Worm (Caenorhabditis elegans) whole organism, young adult: Measurements from ENCODE around the gene srd-3.

Source experiments
- B0035.1 ChIP-seq: sonication (generic microtip); optimal IDR thresholded peaks from 2 replicates; lab custom pipeline; 2016; ENCODE audit warnings: missing genetic modification characterization, mild to moderate bottlenecking, missing compliant biosample characterization, missing genotype, missing genetic modification reagents
- D2030.7 ChIP-seq: fragments of 200-800 bp; sonication (Bioruptor generic); IDR thresholded peaks from 2 replicates; pipeline ENCODE4 v1.3.6; 2022; ENCODE audit warnings: missing genetic modification reagents, missing genetic modification characterization, missing compliant biosample characterization
- F22D6.2 ChIP-seq: sonication (generic microtip); optimal IDR thresholded peaks from 2 replicates; lab custom pipeline; 2016; ENCODE audit warnings: mild to moderate bottlenecking, missing genetic modification characterization, missing compliant biosample characterization
- F57C9.4 ChIP-seq: sonication (generic microtip); optimal IDR thresholded peaks from 2 replicates; lab custom pipeline; 2017; ENCODE audit warnings: mild to moderate bottlenecking, missing genetic modification characterization, missing compliant biosample characterization
- K11D2.4 ChIP-seq: fragments of 200-800 bp; sonication (Bioruptor generic); IDR thresholded peaks from 2 replicates; pipeline ENCODE4 v1.3.6; 2022; ENCODE audit warnings: missing genetic modification reagents, missing genetic modification characterization, missing compliant biosample characterization
- Y53G8AR.9 ChIP-seq: fragments of 200-800 bp; sonication (Bioruptor generic); conservative IDR thresholded peaks from 2 replicates; pipeline ENCODE4 v1.3.6; 2022; ENCODE audit warnings: missing genetic modification reagents, missing genetic modification characterization, missing compliant biosample characterization
- Y56A3A.18 ChIP-seq: fragments of 200-800 bp; sonication (Bioruptor generic); IDR thresholded peaks from 2 replicates; pipeline ENCODE4 v1.3.6; 2022; ENCODE audit warnings: missing genetic modification reagents, missing genetic modification characterization, missing compliant biosample characterization
- Y67H2A.10 ChIP-seq: fragments of 200-800 bp; sonication (Bioruptor generic); conservative IDR thresholded peaks from 2 replicates; pipeline ENCODE4 v1.3.6; 2022; ENCODE audit warnings: missing genetic modification reagents, missing genetic modification characterization, missing compliant biosample characterization
- ZK185.1 ChIP-seq: sonication (generic microtip); optimal IDR thresholded peaks from 2 replicates; lab custom pipeline; 2016; ENCODE audit warnings: mild to moderate bottlenecking, missing genetic modification characterization, missing compliant biosample characterization; ENCODE audit not compliant: poor library complexity, severe bottlenecking
- ama-1 ChIP-seq, 3 experiments: fragments of 150-350 bp in 1 of 3; sonication (generic microtip) in 2 of 3; optimal IDR thresholded peaks; 2 replicates each; lab custom pipeline; 2014 to 2018; ENCODE audit warnings: missing biosample characterization in 2 of 3, missing genetic modification characterization in 2 of 3, missing genetic modification reagents in 2 of 3
- aptf-2 ChIP-seq: fragments of 200-800 bp; sonication (Bioruptor generic); conservative IDR thresholded peaks from 2 replicates; pipeline ENCODE4 v1.3.6; 2022; ENCODE audit warnings: missing genetic modification reagents, missing genetic modification characterization, missing compliant biosample characterization
- athp-1 ChIP-seq: sonication (generic microtip); optimal IDR thresholded peaks from 2 replicates; lab custom pipeline; 2017; ENCODE audit warnings: mild to moderate bottlenecking, missing genetic modification characterization, missing compliant biosample characterization
- attf-3 ChIP-seq: fragments of 200-800 bp; sonication (Bioruptor generic); conservative IDR thresholded peaks from 2 replicates; pipeline ENCODE4 v1.3.6; 2022; ENCODE audit warnings: missing genetic modification reagents, missing genetic modification characterization, missing compliant biosample characterization
- bed-2 ChIP-seq: fragments of 200-800 bp; sonication (Bioruptor generic); IDR thresholded peaks from 2 replicates; pipeline ENCODE4 v1.3.6; 2022; ENCODE audit warnings: missing genetic modification reagents, missing genetic modification characterization, missing compliant biosample characterization
- ceh-27 ChIP-seq: fragments of 200-800 bp; sonication (Bioruptor generic); optimal IDR thresholded peaks from 2 replicates; lab custom pipeline; 2018; ENCODE audit warnings: mild to moderate bottlenecking, missing genetic modification characterization, moderate library complexity, missing compliant biosample characterization
- dpff-1 ChIP-seq: sonication (generic microtip); optimal IDR thresholded peaks from 2 replicates; lab custom pipeline; 2017; ENCODE audit warnings: mild to moderate bottlenecking, missing genetic modification characterization, missing compliant biosample characterization
- dpl-1 ChIP-seq: fragments of 150-350 bp; optimal IDR thresholded peaks from 2 replicates; lab custom pipeline; 2014; ENCODE audit warnings: missing biosample characterization, missing genetic modification reagents, missing genetic modification characterization
- efl-1 ChIP-seq: fragments of 150-350 bp; optimal IDR thresholded peaks from 2 replicates; lab custom pipeline; 2014; ENCODE audit warnings: missing biosample characterization, missing genetic modification reagents, missing genetic modification characterization
- egl-18 ChIP-seq: fragments of 200-800 bp; sonication (Bioruptor generic); IDR thresholded peaks from 2 replicates; pipeline ENCODE4 v1.3.6; 2022; ENCODE audit warnings: missing genetic modification reagents, missing genetic modification characterization, missing compliant biosample characterization
- egl-44 ChIP-seq: fragments of 200-800 bp; sonication (Bioruptor generic); IDR thresholded peaks from 2 replicates; pipeline ENCODE4 v1.3.6; 2022; ENCODE audit warnings: missing genetic modification reagents, missing genetic modification characterization, missing compliant biosample characterization
- fkh-3 ChIP-seq: sonication (generic microtip); optimal IDR thresholded peaks from 2 replicates; lab custom pipeline; 2016; ENCODE audit warnings: mild to moderate bottlenecking, missing genetic modification characterization, missing compliant biosample characterization
- gei-17 ChIP-seq: fragments of 200-800 bp; sonication (Bioruptor generic); optimal IDR thresholded peaks from 2 replicates; lab custom pipeline; 2018; ENCODE audit warnings: mild to moderate bottlenecking, missing genetic modification characterization, missing compliant biosample characterization
- him-1 ChIP-seq: sonication (generic microtip); optimal IDR thresholded peaks from 2 replicates; lab custom pipeline; 2016; ENCODE audit warnings: missing genotype, missing genetic modification reagents, missing genetic modification characterization, missing compliant biosample characterization
- hlh-12 ChIP-seq: sonication (generic microtip); optimal IDR thresholded peaks from 2 replicates; lab custom pipeline; 2016; ENCODE audit warnings: missing genetic modification characterization, missing compliant biosample characterization
- hmg-20 ChIP-seq: fragments of 200-800 bp; sonication (Bioruptor generic); IDR thresholded peaks from 2 replicates; pipeline ENCODE4 v1.3.6; 2022; ENCODE audit warnings: missing genetic modification reagents, missing genetic modification characterization, missing compliant biosample characterization
- hrde-1 ChIP-seq: sonication (generic microtip); optimal IDR thresholded peaks from 2 replicates; lab custom pipeline; 2016; ENCODE audit warnings: missing genetic modification characterization, mild to moderate bottlenecking, missing compliant biosample characterization, moderate library complexity, missing genotype, missing genetic modification reagents, borderline replicate concordance
- lin-26 ChIP-seq: fragments of 200-800 bp; sonication (Bioruptor generic); IDR thresholded peaks from 2 replicates; pipeline ENCODE4 v1.3.6; 2022; ENCODE audit warnings: missing genetic modification reagents, missing genetic modification characterization, missing compliant biosample characterization
- lin-35 ChIP-seq, 3 experiments: fragments of 150-350 bp in 2 of 3; sonication (generic microtip) in 1 of 3; optimal IDR thresholded peaks; 2 replicates each; lab custom pipeline; 2014 to 2018; ENCODE audit warnings: missing biosample characterization in 3 of 3, missing genetic modification characterization in 3 of 3, missing genetic modification reagents in 3 of 3
- lsl-1 ChIP-seq: fragments of 200-800 bp; sonication (Bioruptor generic); optimal IDR thresholded peaks from 2 replicates; lab custom pipeline; 2018; ENCODE audit warnings: mild to moderate bottlenecking, missing genetic modification characterization, moderate library complexity, missing compliant biosample characterization
- madf-3 ChIP-seq: fragments of 200-800 bp; sonication (Bioruptor generic); IDR thresholded peaks from 2 replicates; pipeline ENCODE4 v1.3.6; 2022; ENCODE audit warnings: missing genetic modification reagents, missing genetic modification characterization, missing compliant biosample characterization
- mcd-1 ChIP-seq: fragments of 200-800 bp; sonication (Bioruptor generic); IDR thresholded peaks from 2 replicates; pipeline ENCODE4 v1.3.6; 2022; ENCODE audit warnings: missing genetic modification reagents, missing genetic modification characterization, missing compliant biosample characterization
- nfya-1 ChIP-seq: sonication (generic microtip); optimal IDR thresholded peaks from 2 replicates; lab custom pipeline; 2017; ENCODE audit warnings: antibody characterized with exemption, missing compliant biosample characterization, missing genetic modification characterization, borderline replicate concordance; ENCODE audit not compliant: insufficient read depth
- nhr-179 ChIP-seq: sonication (generic microtip); optimal IDR thresholded peaks from 2 replicates; lab custom pipeline; 2016; ENCODE audit warnings: mild to moderate bottlenecking, missing genetic modification characterization, missing compliant biosample characterization
- pha-4 ChIP-seq: fragments of 150-350 bp; sonication (generic microtip); optimal IDR thresholded peaks from 2 replicates; lab custom pipeline; 2014; ENCODE audit warnings: missing biosample characterization, missing genetic modification reagents, missing genetic modification characterization
- rec-8 ChIP-seq, 2 experiments: sonication (generic microtip); optimal IDR thresholded peaks; 2 replicates each; lab custom pipeline; 2016; ENCODE audit warnings: mild to moderate bottlenecking in 2 of 2, missing genetic modification characterization in 2 of 2, missing genetic modification reagents in 2 of 2, missing genotype in 2 of 2, missing biosample characterization in 1 of 2, missing compliant biosample characterization in 1 of 2, moderate library complexity in 1 of 2
- sdz-38 ChIP-seq: sonication (generic microtip); optimal IDR thresholded peaks from 2 replicates; lab custom pipeline; 2016; ENCODE audit warnings: missing genotype, missing genetic modification characterization, missing compliant biosample characterization
- snpc-3.4 ChIP-seq: sonication (generic microtip); optimal IDR thresholded peaks from 2 replicates; lab custom pipeline; 2017; ENCODE audit warnings: missing genetic modification characterization, mild to moderate bottlenecking, missing compliant biosample characterization, antibody characterized with exemption, moderate library complexity, missing genotype, missing genetic modification reagents
- snpc-4 ChIP-seq, 5 experiments: fragments of 150-350 bp in 1 of 5; sonication (generic microtip) in 4 of 5; optimal IDR thresholded peaks; 2 replicates each; lab custom pipeline; 2014 to 2018; ENCODE audit warnings: missing genetic modification characterization in 5 of 5, missing biosample characterization in 3 of 5, antibody characterized with exemption in 2 of 5, mild to moderate bottlenecking in 2 of 5, missing compliant biosample characterization in 2 of 5, missing genotype in 2 of 5, moderate library complexity in 2 of 5, missing genetic modification reagents in 1 of 5
- somi-1 ChIP-seq: fragments of 200-800 bp; sonication (Bioruptor generic); optimal IDR thresholded peaks from 2 replicates; lab custom pipeline; 2018; ENCODE audit warnings: mild to moderate bottlenecking, missing genetic modification characterization, missing compliant biosample characterization
- xnd-1 ChIP-seq: sonication (generic microtip); optimal IDR thresholded peaks from 2 replicates; lab custom pipeline; 2016; ENCODE audit warnings: missing genotype, missing genetic modification reagents, missing genetic modification characterization, missing compliant biosample characterization
- ztf-18 ChIP-seq: sonication (generic microtip); optimal IDR thresholded peaks from 2 replicates; lab custom pipeline; 2016; ENCODE audit warnings: missing genotype, mild to moderate bottlenecking, missing genetic modification characterization, missing compliant biosample characterization
- ztf-22 ChIP-seq: fragments of 200-800 bp; sonication (Bioruptor generic); optimal IDR thresholded peaks from 2 replicates; lab custom pipeline; 2018; ENCODE audit warnings: mild to moderate bottlenecking, missing genetic modification characterization, moderate library complexity, missing compliant biosample characterization
- ztf-3 ChIP-seq: fragments of 200-800 bp; sonication (Bioruptor generic); optimal IDR thresholded peaks from 2 replicates; lab custom pipeline; 2018; ENCODE audit warnings: mild to moderate bottlenecking, missing genetic modification characterization, missing compliant biosample characterization
- ztf-6 ChIP-seq: fragments of 200-800 bp; sonication (Bioruptor generic); IDR thresholded peaks from 2 replicates; pipeline ENCODE4 v1.3.6; 2022; ENCODE audit warnings: missing genetic modification reagents, missing genetic modification characterization, missing compliant biosample characterization

Gene srd-3

DNA sequence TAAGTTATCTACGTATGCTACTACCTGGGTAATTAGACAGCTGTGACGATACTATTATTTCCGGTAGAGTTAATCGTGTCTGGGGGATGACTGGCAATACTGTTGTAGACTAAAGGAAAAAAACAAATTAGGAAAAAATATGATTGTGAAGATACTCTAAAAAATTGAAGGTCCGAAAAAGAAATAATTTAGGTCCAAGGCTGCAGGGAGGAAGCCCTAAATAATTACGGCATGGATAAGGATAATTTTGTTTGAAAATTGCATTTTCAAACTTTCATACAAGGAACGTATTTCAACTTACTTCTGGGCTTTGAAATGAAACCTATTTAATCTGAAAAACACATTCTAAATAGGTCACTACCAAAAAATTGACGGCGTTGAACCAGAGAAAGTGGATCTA is at the start of gene srd-3:
srd-3 (minus strand) TSS at position 101 of the 400 bp plus-strand sequence.
- TF ChIP-seq lsl-1 (GFP tag; lab: Kevin White, UChicago) (no peak), gei-17 (GFP tag; lab: Kevin White, UChicago) (no peak), efl-1 (GFP tag; lab: Kevin White, UChicago) (no peak), snpc-3.4 (tag; lab: Kevin White, UChicago) (no peak)

DNA sequence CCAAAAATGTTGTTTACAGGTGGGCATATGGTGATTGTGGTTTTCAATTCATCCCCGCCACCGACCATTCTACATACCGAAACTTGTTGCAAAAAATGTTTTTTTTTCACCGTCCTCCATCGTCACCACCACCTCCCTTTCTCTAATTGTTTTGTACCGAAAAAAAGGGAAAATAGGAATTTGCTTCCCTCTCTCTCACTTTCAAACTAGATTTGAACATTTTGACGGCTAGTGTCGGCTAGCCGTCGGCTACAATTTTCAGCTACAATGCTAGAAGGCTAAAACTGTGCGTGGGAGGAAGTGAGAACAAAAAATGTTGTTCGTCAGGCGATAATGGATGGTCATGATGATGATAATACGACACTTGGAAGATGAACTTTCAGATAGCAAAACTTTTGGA is 49.3 kb upstream of the srd-3 start:
- TF ChIP-seq F22D6.2 (no peak), ztf-6 (no peak), Y56A3A.18 (GFP tag; lab: Robert Waterston, UW) (no peak), Y53G8AR.9 (GFP tag; lab: Robert Waterston, UW) (no peak), pha-4 (tag; lab: Kevin White, UChicago) (no peak), rec-8 (tag; optimal IDR thresholded peaks at IDR 0.05; lab: Kevin White, UChicago) (no peak), D2030.7 (GFP tag; lab: Robert Waterston, UW) (no peak), ZK185.1 (tag; lab: Kevin White, UChicago) (no peak), fkh-3 (tag; lab: Kevin White, UChicago) (no peak), mcd-1 (no peak), ama-1 (optimal IDR thresholded peaks at IDR 0.05; lab: Kevin White, UChicago) (no peak), ama-1 (GFP tag; optimal IDR thresholded peaks at IDR 0.05; lab: Kevin White, UChicago) (no peak), F57C9.4 (tag; lab: Kevin White, UChicago) (no peak), nhr-179 (tag; lab: Kevin White, UChicago) (no peak)

DNA sequence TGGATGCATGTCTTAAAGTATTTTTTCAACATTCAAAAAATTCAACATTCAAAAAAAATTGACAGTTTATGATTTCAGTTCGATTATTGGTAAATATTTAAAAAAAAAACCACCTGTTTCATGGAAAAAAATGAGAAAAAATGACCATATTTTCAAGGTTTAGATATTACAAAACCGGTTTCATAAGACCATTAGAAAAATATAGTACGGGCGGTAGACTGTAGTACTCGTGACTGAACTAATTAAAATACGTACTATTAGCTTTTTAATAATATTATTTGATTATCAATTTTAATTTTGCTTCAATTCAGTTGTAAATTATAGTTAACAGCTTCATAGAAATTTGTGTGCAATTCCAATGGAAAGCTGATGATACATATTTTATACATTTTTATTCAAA is 47.8 kb upstream of the srd-3 start:
- TF ChIP-seq athp-1 (tag; lab: Kevin White, UChicago): no peak
- TF ChIP-seq snpc-4 (GFP tag; optimal IDR thresholded peaks at IDR 0.05; lab: Kevin White, UChicago): no peak
- no peak for TF ChIP-seq snpc-4 (tag; optimal IDR thresholded peaks at IDR 0.05; lab: Kevin White, UChicago)
- no peak for TF ChIP-seq lsl-1 (GFP tag; lab: Kevin White, UChicago)
- TF ChIP-seq ztf-22 (GFP tag; lab: Kevin White, UChicago): no peak
- TF ChIP-seq B0035.1 (tag; lab: Kevin White, UChicago): no peak
- no peak for TF ChIP-seq dpl-1 (GFP tag; lab: Kevin White, UChicago)
- TF ChIP-seq hlh-12 (tag; lab: Kevin White, UChicago): no peak
- no peak for TF ChIP-seq Y56A3A.18 (GFP tag; lab: Robert Waterston, UW)
- no peak for TF ChIP-seq ztf-3
- no peak for TF ChIP-seq aptf-2
- TF ChIP-seq D2030.7 (GFP tag; lab: Robert Waterston, UW): no peak
- TF ChIP-seq K11D2.4 (GFP tag; lab: Robert Waterston, UW): no peak
- TF ChIP-seq ceh-27: no peak
- TF ChIP-seq ztf-18: no peak
- no peak for TF ChIP-seq attf-3 (GFP tag; lab: Robert Waterston, UW)
- TF ChIP-seq Y67H2A.10 (GFP tag; lab: Robert Waterston, UW): no peak
- TF ChIP-seq egl-44 (GFP tag; lab: Robert Waterston, UW): no peak
- no peak for TF ChIP-seq egl-18 (GFP tag; lab: Robert Waterston, UW)
- no peak for TF ChIP-seq xnd-1

DNA sequence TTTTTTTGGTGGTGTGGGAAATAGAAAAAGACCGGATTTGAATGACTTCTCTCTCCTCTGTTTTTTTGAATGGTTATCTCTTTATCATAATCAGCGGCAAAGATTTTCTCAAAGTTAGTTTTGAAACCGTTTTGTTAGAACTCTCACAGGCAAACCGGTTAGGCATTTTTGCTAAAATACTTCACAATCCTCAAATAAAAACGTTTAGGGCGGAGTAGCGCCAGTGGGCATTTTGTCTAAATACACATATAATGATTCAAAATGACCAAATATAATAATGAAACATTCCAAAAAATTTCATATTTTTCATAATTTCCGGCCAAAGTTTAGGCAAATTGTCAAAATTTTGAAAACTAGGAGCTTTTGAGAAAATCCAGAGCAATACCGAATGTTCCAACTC is 47.0 kb upstream of the srd-3 start, which contains the start of gene T01D1.3:
T01D1.3 (minus strand) TSS at position 101 of the 400 bp plus-strand sequence.
- TF ChIP-seq hmg-20 (no peak), Y67H2A.10 (GFP tag; lab: Robert Waterston, UW) (no peak), madf-3 (GFP tag; lab: Robert Waterston, UW) (no peak), bed-2 (GFP tag; lab: Robert Waterston, UW) (no peak), hrde-1 (tag; lab: Kevin White, UChicago) (no peak), sdz-38 (no peak), him-1 (tag; lab: Kevin White, UChicago) (no peak), nfya-1 (no peak), lin-26 (no peak), dpff-1 (tag; lab: Kevin White, UChicago) (no peak), D2030.7 (GFP tag; lab: Robert Waterston, UW) (no peak), lin-35 (GFP tag; optimal IDR thresholded peaks at IDR 0.05; lab: Kevin White, UChicago) (no peak), somi-1 (no peak)
